4 worm cellular contexts compared by ENCODE assay signal in the genomic region with DNA sequence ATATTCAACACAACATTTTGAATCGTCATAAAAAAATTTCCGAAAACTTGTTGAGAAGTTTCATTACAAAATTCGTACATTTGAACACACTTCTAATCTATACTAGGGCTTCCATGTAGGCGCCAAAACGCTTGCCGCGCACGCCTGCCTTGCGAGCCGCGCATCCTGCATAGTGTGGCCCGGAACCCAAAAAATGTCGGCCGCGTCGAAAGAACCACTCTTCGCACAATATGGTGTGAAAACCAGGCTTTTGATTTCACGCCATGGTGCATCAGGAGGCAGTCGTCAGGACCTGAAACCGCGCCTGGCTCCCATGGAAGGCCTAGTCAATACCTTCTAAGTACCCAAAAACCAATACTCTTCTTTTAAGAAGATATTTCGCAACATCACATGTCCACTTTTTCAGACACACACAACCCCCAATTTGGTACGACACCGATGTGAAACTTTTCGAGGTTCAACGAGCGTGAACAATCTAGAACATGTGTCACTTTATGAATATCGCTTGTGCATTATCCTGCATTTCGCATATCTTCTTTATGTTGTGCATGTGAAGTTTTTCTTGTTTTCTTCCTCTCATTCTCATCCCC.
TF ChIP-seq lines count a peak whose summit lies in the region.

No protein-coding gene starts in this region.

TF ChIP-seq in whole organism, L1 larva, 84 proteins besides CTCF, POLR2A, EP300 and RAD21:
- TF ChIP-seq skn-1 (tag; optimal IDR thresholded peaks at IDR 0.05; lab: Kevin White, UChicago), result peak; percentile 15
- TF ChIP-seq dsc-1 (tag; optimal IDR thresholded peaks at IDR 0.05; lab: Kevin White, UChicago), result no peak
- peak; percentile 1 for TF ChIP-seq snpc-4 (tag; optimal IDR thresholded peaks at IDR 0.05; lab: Kevin White, UChicago)
- TF ChIP-seq efl-1 (optimal IDR thresholded peaks at IDR 0.05; lab: Kevin White, UChicago), result no peak
- TF ChIP-seq efl-1 (GFP tag; optimal IDR thresholded peaks at IDR 0.05 in 1 of 2; lab: Kevin White, UChicago), result peak in 1 of 2 experiments; percentile 65
- TF ChIP-seq nhr-237 (tag; optimal IDR thresholded peaks at IDR 0.05; lab: Kevin White, UChicago), result no peak
- no peak for TF ChIP-seq nhr-71 (tag; optimal IDR thresholded peaks at IDR 0.05; lab: Kevin White, UChicago)
- no peak for TF ChIP-seq unc-130 (tag; optimal IDR thresholded peaks at IDR 0.05; lab: Kevin White, UChicago)

TF ChIP-seq in whole organism, L2 larva, 48 proteins besides CTCF, POLR2A, EP300 and RAD21:
- TF ChIP-seq snpc-4 (tag; optimal IDR thresholded peaks at IDR 0.05; lab: Kevin White, UChicago) (peak; percentile 19), peb-1 (tag; optimal IDR thresholded peaks at IDR 0.05; lab: Kevin White, UChicago) (no peak), elt-3 (tag; optimal IDR thresholded peaks at IDR 0.05; lab: Kevin White, UChicago) (no peak)
TF ChIP-seq in whole organism, L2 larva: peak in this region for 1.

TF ChIP-seq in whole organism, L4 larva, 104 proteins besides CTCF, POLR2A, EP300 and RAD21:
- TF ChIP-seq php-3 (GFP tag; IDR thresholded peaks at IDR 0.05; lab: Robert Waterston, UW), result no peak
- peak; percentile 36; the same call in 1 of the 2 replicates for TF ChIP-seq set-16 (GFP tag; IDR thresholded peaks at IDR 0.05; lab: Robert Waterston, UW)

TF ChIP-seq in whole organism, young adult, 124 proteins besides CTCF, POLR2A, EP300 and RAD21:
- TF ChIP-seq snpc-4 (GFP tag; optimal IDR thresholded peaks at IDR 0.05; lab: Kevin White, UChicago) (no peak), snpc-4 (tag; optimal IDR thresholded peaks at IDR 0.05; lab: Kevin White, UChicago) (peak in 2 of 4 experiments; percentile 58 to 72), efl-1 (GFP tag; optimal IDR thresholded peaks at IDR 0.05; lab: Kevin White, UChicago) (no peak), cebp-2 (GFP tag; IDR thresholded peaks at IDR 0.05; lab: Robert Waterston, UW) (0 out of 2 replicates have a peak, but pooled peaks have one; percentile 67), cebp-1 (GFP tag; IDR thresholded peaks at IDR 0.05; lab: Robert Waterston, UW) (0 out of 2 replicates have a peak, but pooled peaks have one; percentile 32), cebp-1 (tag; optimal IDR thresholded peaks at IDR 0.05; lab: Kevin White, UChicago) (peak; percentile 86), zfh-2 (GFP tag; conservative IDR thresholded peaks at IDR 0.05; lab: Robert Waterston, UW) (peak; percentile 64), ccch-3 (GFP tag; optimal IDR thresholded peaks at IDR 0.05; lab: Kevin White, UChicago) (no peak), snpc-1.1 (tag; optimal IDR thresholded peaks at IDR 0.05; lab: Kevin White, UChicago; ENCODE audit: insufficient read depth) (peak; percentile 10)
